Worm (Caenorhabditis elegans) whole organism, L1 larva: ENCODE data around the gene nuo-5.

Source experiments
- C04F5.9 ChIP-seq: sonication (generic microtip); optimal IDR thresholded peaks from 2 replicates; lab custom pipeline; 2016; ENCODE audit warnings: missing genetic modification characterization, missing compliant biosample characterization
- C34B4.2 ChIP-seq: sonication (generic microtip); optimal IDR thresholded peaks from 2 replicates; lab custom pipeline; 2017; ENCODE audit warnings: mild to moderate bottlenecking, missing genetic modification characterization, missing compliant biosample characterization
- aha-1 ChIP-seq: fragments of 150-350 bp; optimal IDR thresholded peaks from 2 replicates; lab custom pipeline; 2014; ENCODE audit warnings: missing biosample characterization, missing genetic modification characterization
- ama-1 ChIP-seq: fragments of 150-350 bp; optimal IDR thresholded peaks from 2 replicates; lab custom pipeline; 2014
- blmp-1 ChIP-seq: fragments of 150-350 bp; optimal IDR thresholded peaks from 2 replicates; lab custom pipeline; 2014; ENCODE audit warnings: missing biosample characterization, missing genetic modification characterization
- ceh-63 ChIP-seq: fragments of 200-800 bp; sonication (Bioruptor generic); optimal IDR thresholded peaks from 2 replicates; lab custom pipeline; 2018; ENCODE audit warnings: mild to moderate bottlenecking, missing genetic modification characterization, missing compliant biosample characterization
- ceh-82 ChIP-seq, 3 experiments: fragments of 150-350 bp in 1 of 3; sonication (generic microtip) in 2 of 3; optimal IDR thresholded peaks; 2 replicates each; lab custom pipeline; 2014 to 2017; ENCODE audit warnings: missing biosample characterization in 3 of 3, missing genetic modification characterization in 3 of 3
- ceh-90 ChIP-seq: sonication (generic microtip); optimal IDR thresholded peaks from 2 replicates; lab custom pipeline; 2016; ENCODE audit warnings: missing genetic modification characterization, missing compliant biosample characterization
- ces-1 ChIP-seq: fragments of 150-350 bp; optimal IDR thresholded peaks from 2 replicates; lab custom pipeline; 2014; ENCODE audit warnings: missing biosample characterization, missing genetic modification reagents, missing genetic modification characterization
- dsc-1 ChIP-seq: sonication (generic microtip); optimal IDR thresholded peaks from 2 replicates; lab custom pipeline; 2016; ENCODE audit warnings: mild to moderate bottlenecking, missing genetic modification characterization, missing compliant biosample characterization
- efl-1 ChIP-seq, 4 experiments: fragments of 150-350 bp; optimal IDR thresholded peaks in 3 of 4; peaks in 1 of 4; 1 replicate in 1 of 4; 2 replicates in 3 of 4; lab custom pipeline; 2014; ENCODE audit warnings: missing biosample characterization in 2 of 4, missing genetic modification characterization in 2 of 4, missing genetic modification reagents in 2 of 4
- efl-3 ChIP-seq: fragments of 200-800 bp; sonication (Bioruptor generic); optimal IDR thresholded peaks from 2 replicates; lab custom pipeline; 2018; ENCODE audit warnings: mild to moderate bottlenecking, missing genetic modification characterization, missing compliant biosample characterization
- egl-27 ChIP-seq, 2 experiments: fragments of 150-350 bp in 1 of 2; sonication (generic microtip); optimal IDR thresholded peaks; 3 replicates each; lab custom pipeline; 2017 to 2018; ENCODE audit warnings: missing biosample characterization in 2 of 2, missing genetic modification characterization in 2 of 2, missing genetic modification reagents in 2 of 2
- elt-2 ChIP-seq: sonication (generic microtip); optimal IDR thresholded peaks from 2 replicates; lab custom pipeline; 2016; ENCODE audit warnings: missing genetic modification characterization, mild to moderate bottlenecking, inconsistent platforms, missing compliant biosample characterization, missing genetic modification reagents
- elt-3 ChIP-seq, 6 experiments: fragments of 150-350 bp in 1 of 6; sonication (generic microtip); optimal IDR thresholded peaks; 2 replicates each; lab custom pipeline; 2017 to 2018; ENCODE audit warnings: missing biosample characterization in 6 of 6, missing genetic modification characterization in 6 of 6, inconsistent platforms in 1 of 6
- ets-5 ChIP-seq: fragments of 200-800 bp; sonication (Bioruptor generic); IDR thresholded peaks from 2 replicates; pipeline ENCODE4 v1.3.6; 2022; ENCODE audit warnings: missing genetic modification characterization, missing compliant biosample characterization
- fkh-4 ChIP-seq: sonication (generic microtip); optimal IDR thresholded peaks from 2 replicates; lab custom pipeline; 2016; ENCODE audit warnings: missing compliant biosample characterization, missing genetic modification characterization, borderline replicate concordance
- fkh-8 ChIP-seq: sonication (generic microtip); optimal IDR thresholded peaks from 2 replicates; lab custom pipeline; 2016; ENCODE audit warnings: mild to moderate bottlenecking, missing genetic modification characterization, missing compliant biosample characterization
- fos-1 ChIP-seq: fragments of 150-350 bp; optimal IDR thresholded peaks from 2 replicates; lab custom pipeline; 2014; ENCODE audit warnings: missing biosample characterization, missing genetic modification characterization
- hlh-17 ChIP-seq: fragments of 200-800 bp; sonication (Bioruptor generic); optimal IDR thresholded peaks from 2 replicates; lab custom pipeline; 2018; ENCODE audit warnings: missing genetic modification characterization, mild to moderate bottlenecking, missing compliant biosample characterization, moderate library complexity, borderline replicate concordance
- hpl-2 ChIP-seq: fragments of 150-350 bp; optimal IDR thresholded peaks from 2 replicates; lab custom pipeline; 2014; ENCODE audit warnings: missing biosample characterization, missing genetic modification reagents, missing genetic modification characterization
- isw-1 ChIP-seq: fragments of 200-800 bp; sonication (Bioruptor generic); IDR thresholded peaks from 2 replicates; pipeline ENCODE4 v1.3.6; 2022; ENCODE audit warnings: missing genetic modification characterization, missing compliant biosample characterization
- jun-1 ChIP-seq: fragments of 150-350 bp; optimal IDR thresholded peaks from 2 replicates; lab custom pipeline; 2014; ENCODE audit warnings: missing biosample characterization, missing genetic modification reagents, missing genetic modification characterization
- lin-14 ChIP-seq: fragments of 200-800 bp; sonication (Bioruptor generic); optimal IDR thresholded peaks from 2 replicates; lab custom pipeline; 2018; ENCODE audit warnings: mild to moderate bottlenecking, missing genetic modification characterization, moderate library complexity, missing compliant biosample characterization
- lin-15B ChIP-seq: fragments of 150-350 bp; sonication (generic microtip); optimal IDR thresholded peaks from 3 replicates; lab custom pipeline; 2014; ENCODE audit warnings: missing biosample characterization, missing genetic modification characterization
- lin-35 ChIP-seq, 2 experiments: fragments of 150-350 bp; optimal IDR thresholded peaks; 2 replicates each; lab custom pipeline; 2014; ENCODE audit warnings: missing biosample characterization in 2 of 2, missing genetic modification characterization in 2 of 2, missing genetic modification reagents in 2 of 2
- lin-39 ChIP-seq: fragments of 150-350 bp; optimal IDR thresholded peaks from 2 replicates; lab custom pipeline; 2014; ENCODE audit warnings: missing biosample characterization, missing genetic modification reagents, missing genetic modification characterization
- mab-9 ChIP-seq: fragments of 200-800 bp; sonication (Bioruptor generic); IDR thresholded peaks from 2 replicates; pipeline ENCODE4 v1.3.6; 2022; ENCODE audit warnings: missing genetic modification reagents, missing genetic modification characterization, missing compliant biosample characterization
- mef-2 ChIP-seq: fragments of 150-350 bp; optimal IDR thresholded peaks from 2 replicates; lab custom pipeline; 2014; ENCODE audit warnings: missing biosample characterization, missing genetic modification characterization
- mep-1 ChIP-seq: fragments of 150-350 bp; optimal IDR thresholded peaks from 2 replicates; lab custom pipeline; 2014; ENCODE audit warnings: missing biosample characterization, missing genetic modification characterization
- nhr-11 ChIP-seq: fragments of 150-350 bp; optimal IDR thresholded peaks from 2 replicates; lab custom pipeline; 2014; ENCODE audit warnings: missing biosample characterization, missing genetic modification characterization
- nhr-19 ChIP-seq: fragments of 200-800 bp; sonication (Bioruptor generic); conservative IDR thresholded peaks from 2 replicates; pipeline ENCODE4 v1.3.6; 2022; ENCODE audit warnings: missing genetic modification characterization, missing compliant biosample characterization
- nhr-20 ChIP-seq: sonication (generic microtip); optimal IDR thresholded peaks from 2 replicates; lab custom pipeline; 2016; ENCODE audit warnings: mild to moderate bottlenecking, missing genetic modification characterization, missing compliant biosample characterization
- nhr-47 ChIP-seq: sonication (generic microtip); optimal IDR thresholded peaks from 2 replicates; lab custom pipeline; 2016; ENCODE audit warnings: mild to moderate bottlenecking, missing genetic modification characterization, moderate library complexity, missing compliant biosample characterization
- nhr-84 ChIP-seq: sonication (generic microtip); optimal IDR thresholded peaks from 2 replicates; lab custom pipeline; 2017; ENCODE audit warnings: missing biosample characterization, missing genetic modification characterization
- nhr-85 ChIP-seq: sonication (generic microtip); peaks from one replicate; lab custom pipeline; 2016; ENCODE audit warnings: missing genetic modification characterization, inconsistent platforms, missing compliant biosample characterization
- nhr-90 ChIP-seq: sonication (generic microtip); optimal IDR thresholded peaks from 2 replicates; lab custom pipeline; 2016; ENCODE audit warnings: mild to moderate bottlenecking, missing genetic modification characterization, missing compliant biosample characterization; ENCODE audit not compliant: poor library complexity
- pax-3 ChIP-seq: fragments of 200-800 bp; sonication (Bioruptor generic); optimal IDR thresholded peaks from 2 replicates; lab custom pipeline; 2018; ENCODE audit warnings: mild to moderate bottlenecking, missing genetic modification characterization, moderate library complexity, missing compliant biosample characterization
- rnt-1 ChIP-seq: sonication (generic microtip); optimal IDR thresholded peaks from 2 replicates; lab custom pipeline; 2016; ENCODE audit warnings: mild to moderate bottlenecking, missing genetic modification characterization, moderate library complexity, missing compliant biosample characterization
- skn-1 ChIP-seq: fragments of 150-350 bp; optimal IDR thresholded peaks from 2 replicates; lab custom pipeline; 2014; ENCODE audit warnings: missing biosample characterization, missing genetic modification characterization
- snpc-4 ChIP-seq: fragments of 150-350 bp; optimal IDR thresholded peaks from 2 replicates; lab custom pipeline; 2014; ENCODE audit warnings: missing biosample characterization, missing genetic modification characterization
- sox-4 ChIP-seq: sonication (generic microtip); optimal IDR thresholded peaks from 2 replicates; lab custom pipeline; 2016; ENCODE audit warnings: missing genetic modification characterization, missing compliant biosample characterization
- sptf-1 ChIP-seq: fragments of 150-350 bp; optimal IDR thresholded peaks from 2 replicates; lab custom pipeline; 2014; ENCODE audit warnings: missing biosample characterization, missing genetic modification characterization
- sup-37 ChIP-seq: fragments of 200-800 bp; sonication (Bioruptor generic); optimal IDR thresholded peaks from 2 replicates; lab custom pipeline; 2018; ENCODE audit warnings: mild to moderate bottlenecking, missing genetic modification characterization, missing compliant biosample characterization
- swsn-7 ChIP-seq: sonication (generic microtip); optimal IDR thresholded peaks from 2 replicates; lab custom pipeline; 2016; ENCODE audit warnings: missing genetic modification characterization, missing compliant biosample characterization
- unc-130 ChIP-seq: fragments of 150-350 bp; optimal IDR thresholded peaks from 2 replicates; lab custom pipeline; 2017; ENCODE audit warnings: missing biosample characterization, missing genetic modification characterization, inconsistent platforms
- xbp-1 ChIP-seq: sonication (generic microtip); optimal IDR thresholded peaks from 2 replicates; lab custom pipeline; 2016; ENCODE audit warnings: missing genetic modification characterization, missing compliant biosample characterization
- zag-1 ChIP-seq: fragments of 150-350 bp; optimal IDR thresholded peaks from 2 replicates; lab custom pipeline; 2014; ENCODE audit warnings: missing biosample characterization, missing genetic modification characterization
- zip-4 ChIP-seq: fragments of 200-800 bp; sonication (Bioruptor generic); optimal IDR thresholded peaks from 2 replicates; lab custom pipeline; 2018; ENCODE audit warnings: mild to moderate bottlenecking, missing genetic modification characterization, moderate library complexity, missing compliant biosample characterization

nuo-5 gene

ce11 chrV:2672603-2673002 is 26.2 kb upstream of the nuo-5 start, which contains the start of gene W02G9.3 (continued):
- TF ChIP-seq nhr-84 (no peak), fkh-8 (tag; lab: Kevin White, UChicago) (peak; percentile 83), jun-1 (tag; lab: Kevin White, UChicago) (peak; percentile 47), fkh-4 (tag; lab: Kevin White, UChicago) (peak; percentile 31), ama-1 (lab: Kevin White, UChicago) (peak; percentile 43), zip-4 (GFP tag; lab: Kevin White, UChicago) (no peak), ceh-63 (GFP tag; lab: Kevin White, UChicago) (no peak), mep-1 (peak; percentile 89), sox-4 (tag; lab: Kevin White, UChicago) (peak; percentile 56), nhr-90 (peak; percentile 78), efl-1 (optimal IDR thresholded peaks at IDR 0.05; lab: Kevin White, UChicago) (peak; percentile 86 to 94), efl-1 (GFP tag; optimal IDR thresholded peaks at IDR 0.05 in 1 of 2; lab: Kevin White, UChicago) (peak; percentile 90 to 99), fos-1 (tag; lab: Kevin White, UChicago) (peak; percentile 68), blmp-1 (tag; lab: Kevin White, UChicago) (peak; percentile 80), ceh-90 (peak; percentile 35), skn-1 (tag; lab: Kevin White, UChicago) (peak; percentile 88), nhr-19 (GFP tag; lab: Robert Waterston, UW) (peak; percentile 60), dsc-1 (peak; percentile 88), aha-1 (tag; lab: Kevin White, UChicago) (no peak), isw-1 (GFP tag; lab: Robert Waterston, UW) (peak; percentile 70), efl-3 (GFP tag; lab: Kevin White, UChicago) (no peak), lin-15B (tag; lab: Kevin White, UChicago) (peak; percentile 78), C34B4.2 (tag; lab: Kevin White, UChicago) (no peak), unc-130 (tag; lab: Kevin White, UChicago) (peak; percentile 74), snpc-4 (tag; lab: Kevin White, UChicago) (peak; percentile 17), lin-35 (GFP tag; optimal IDR thresholded peaks at IDR 0.05; lab: Kevin White, UChicago) (peak; percentile 87 to 95), nhr-11 (tag; lab: Kevin White, UChicago) (peak; percentile 82), rnt-1 (tag; lab: Kevin White, UChicago) (peak; percentile 87), nhr-47 (tag; lab: Kevin White, UChicago) (peak; percentile 85), elt-2 (tag; lab: Kevin White, UChicago) (peak; percentile 18), sup-37 (GFP tag; lab: Kevin White, UChicago) (no peak)

ce11 chrV:2673807-2674206 is 25.0 kb upstream of the nuo-5 start:
- TF ChIP-seq elt-2 (tag; lab: Kevin White, UChicago) = no peak
- peak; percentile 53 for TF ChIP-seq nhr-90
- no peak for TF ChIP-seq egl-27 (tag; optimal IDR thresholded peaks at IDR 0.05; lab: Kevin White, UChicago)
- TF ChIP-seq C04F5.9 (tag; lab: Kevin White, UChicago) = no peak
- peak; percentile 36 for TF ChIP-seq nhr-85 (tag; lab: Kevin White, UChicago)
- no peak for TF ChIP-seq zag-1 (tag; lab: Kevin White, UChicago)
- no peak for TF ChIP-seq hlh-17 (GFP tag; lab: Kevin White, UChicago)
- peak; percentile 25 for TF ChIP-seq dsc-1
- no peak for TF ChIP-seq ets-5 (GFP tag; lab: Robert Waterston, UW)
- peak; percentile 41 for TF ChIP-seq lin-14
- no peak for TF ChIP-seq unc-130 (tag; lab: Kevin White, UChicago)
- TF ChIP-seq lin-39 (tag; lab: Kevin White, UChicago) = no peak
- TF ChIP-seq hpl-2 (GFP tag; lab: Kevin White, UChicago) = no peak
- TF ChIP-seq elt-3 (tag; optimal IDR thresholded peaks at IDR 0.05; lab: Kevin White, UChicago) = no peak
- TF ChIP-seq swsn-7 = peak; percentile 33
- peak; percentile 15 for TF ChIP-seq xbp-1 (tag; lab: Kevin White, UChicago)
- TF ChIP-seq nhr-47 (tag; lab: Kevin White, UChicago) = peak; percentile 59
- no peak for TF ChIP-seq sptf-1
- TF ChIP-seq mep-1 = peak; percentile 10
- no peak for TF ChIP-seq ceh-63 (GFP tag; lab: Kevin White, UChicago)
- TF ChIP-seq mef-2 (tag; lab: Kevin White, UChicago) = no peak
- TF ChIP-seq pax-3 (tag; lab: Kevin White, UChicago) = no peak
- no peak for TF ChIP-seq ama-1 (lab: Kevin White, UChicago)
- no peak for TF ChIP-seq fos-1 (tag; lab: Kevin White, UChicago)
- TF ChIP-seq mab-9 (GFP tag; lab: Robert Waterston, UW) = no peak
- no peak for TF ChIP-seq aha-1 (tag; lab: Kevin White, UChicago)
- peak in 2 of 3 experiments; percentile 31 to 37 for TF ChIP-seq ceh-82 (tag; optimal IDR thresholded peaks at IDR 0.05; lab: Kevin White, UChicago)
- no peak for TF ChIP-seq ces-1 (GFP tag; lab: Kevin White, UChicago)
- no peak for TF ChIP-seq sox-4 (tag; lab: Kevin White, UChicago)
- no peak for TF ChIP-seq isw-1 (GFP tag; lab: Robert Waterston, UW)
- TF ChIP-seq lin-15B (tag; lab: Kevin White, UChicago) = no peak
- TF ChIP-seq nhr-20 (tag; lab: Kevin White, UChicago) = peak; percentile 59
- no peak for TF ChIP-seq nhr-19 (GFP tag; lab: Robert Waterston, UW)
- no peak for TF ChIP-seq snpc-4 (tag; lab: Kevin White, UChicago)
